5 fruit fly cellular contexts compared by ENCODE assay signal in genomic region chr2L:3662307-3662795, dm6.
A peak's percentile ranks its signal among the peaks of the same experiment; 100 is the strongest.
TF ChIP-seq lines count a peak whose summit lies in the region.

Drgx (plus strand) TSS chr2L:3662745.

- peak; percentile 14 for TF ChIP-seq CTCF in whole organism, embryonic (GFP tag; optimal IDR thresholded peaks at IDR 0.05; lab: Kevin White, UChicago)

TF ChIP-seq in whole organism, adult, 20 proteins besides CTCF, POLR2A, EP300 and RAD21:
- no peak for TF ChIP-seq cic (GFP tag; optimal IDR thresholded peaks at IDR 0.05; lab: Kevin White, UChicago)
- peak; percentile 97 for TF ChIP-seq pad (GFP tag; optimal IDR thresholded peaks at IDR 0.05; lab: Kevin White, UChicago)
- TF ChIP-seq ovo (GFP tag; optimal IDR thresholded peaks at IDR 0.05; lab: Kevin White, UChicago): peak; percentile 46

TF ChIP-seq in whole organism, embryonic, 481 proteins besides CTCF, POLR2A, EP300 and RAD21 (continues in another document):
- TF ChIP-seq CG34224 (GFP tag; IDR thresholded peaks at IDR 0.05; lab: Robert Waterston, UW; ENCODE audit: partially characterized antibody) (peak; percentile 35; the same call in 2 of the 3 replicates), wdn (GFP tag; IDR thresholded peaks at IDR 0.05; lab: Robert Waterston, UW) (no peak), Tbp (GFP tag; optimal IDR thresholded peaks at IDR 0.05; lab: Kevin White, UChicago) (no peak), CG10462 (GFP tag; optimal IDR thresholded peaks at IDR 0.05; lab: Kevin White, UChicago) (no peak), fd96Cb (tag; optimal IDR thresholded peaks at IDR 0.05; lab: Kevin White, UChicago) (no peak), rib (GFP tag; IDR thresholded peaks at IDR 0.05; lab: Robert Waterston, UW) (no peak), B-H2 (GFP tag; optimal IDR thresholded peaks at IDR 0.05; lab: Kevin White, UChicago) (no peak), Usf (GFP tag; optimal IDR thresholded peaks at IDR 0.05; lab: Kevin White, UChicago) (no peak), CG17385 (GFP tag; optimal IDR thresholded peaks at IDR 0.05; lab: Kevin White, UChicago) (no peak), CG7372 (GFP tag; IDR thresholded peaks at IDR 0.05; lab: Robert Waterston, UW) (no peak), eyg (GFP tag; optimal IDR thresholded peaks at IDR 0.05; lab: Kevin White, UChicago) (no peak), dimm (GFP tag; IDR thresholded peaks at IDR 0.05; lab: Robert Waterston, UW) (no peak), chinmo (GFP tag; IDR thresholded peaks at IDR 0.05; lab: Robert Waterston, UW; ENCODE audit: partially characterized antibody) (peak; percentile 58; the same call in 1 of the 4 replicates), ci (GFP tag; IDR thresholded peaks at IDR 0.05; lab: Robert Waterston, UW) (no peak), salm (tag; optimal IDR thresholded peaks at IDR 0.05; lab: Kevin White, UChicago) (no peak), Rfx (GFP tag; IDR thresholded peaks at IDR 0.05; lab: Robert Waterston, UW) (no peak), Aef1 (GFP tag; IDR thresholded peaks at IDR 0.05; lab: Robert Waterston, UW) (no peak), HLH54F (GFP tag; optimal IDR thresholded peaks at IDR 0.05; lab: Kevin White, UChicago) (no peak), nerfin-2 (GFP tag; IDR thresholded peaks at IDR 0.05; lab: Robert Waterston, UW; ENCODE audit: partially characterized antibody) (peak; percentile 17; the same call in 1 of the 2 replicates), gsb-n (tag; optimal IDR thresholded peaks at IDR 0.05; lab: Kevin White, UChicago) (no peak), gcm (GFP tag; optimal IDR thresholded peaks at IDR 0.05; lab: Kevin White, UChicago) (no peak), cg (GFP tag; optimal IDR thresholded peaks at IDR 0.05; lab: Kevin White, UChicago) (peak; percentile 11)

TF ChIP-seq in whole organism, prepupa, 60 proteins besides CTCF, POLR2A, EP300 and RAD21:
- TF ChIP-seq CG6163 (GFP tag; IDR thresholded peaks at IDR 0.05; lab: Robert Waterston, UW) (0 out of 3 replicates have a peak, but pooled peaks have one; percentile 11), salr (GFP tag; optimal IDR thresholded peaks at IDR 0.05; lab: Kevin White, UChicago) (no peak)

TF ChIP-seq in whole organism, pupa, 21 proteins besides CTCF, POLR2A, EP300 and RAD21:
- TF ChIP-seq rn (GFP tag; IDR thresholded peaks at IDR 0.05; lab: Robert Waterston, UW) (no peak), CG8159 (tag; optimal IDR thresholded peaks at IDR 0.05; lab: Kevin White, UChicago) (no peak), CG34367 (tag; optimal IDR thresholded peaks at IDR 0.05; lab: Kevin White, UChicago) (no peak), D1 (tag; optimal IDR thresholded peaks at IDR 0.05; lab: Kevin White, UChicago) (peak; percentile 3), Snoo (tag; optimal IDR thresholded peaks at IDR 0.05; lab: Kevin White, UChicago) (no peak), CG15710 (tag; optimal IDR thresholded peaks at IDR 0.05; lab: Kevin White, UChicago) (no peak), CG10348 (GFP tag; IDR thresholded peaks at IDR 0.05; lab: Robert Waterston, UW) (no peak), Ets98B (GFP tag; IDR thresholded peaks at IDR 0.05; lab: Robert Waterston, UW) (0 out of 2 replicates have a peak, but pooled peaks have one; percentile 12), CG17806 (tag; optimal IDR thresholded peaks at IDR 0.05; lab: Kevin White, UChicago) (no peak), fd96Ca (GFP tag; IDR thresholded peaks at IDR 0.05; lab: Robert Waterston, UW) (no peak), gl (tag; optimal IDR thresholded peaks at IDR 0.05; lab: Kevin White, UChicago) (no peak), CG14655 (GFP tag; optimal IDR thresholded peaks at IDR 0.05; lab: Kevin White, UChicago) (no peak), Pif1A (GFP tag; optimal IDR thresholded peaks at IDR 0.05; lab: Kevin White, UChicago) (no peak), CG9948 (tag; optimal IDR thresholded peaks at IDR 0.05; lab: Kevin White, UChicago) (no peak), CG32121 (GFP tag; IDR thresholded peaks at IDR 0.05; lab: Robert Waterston, UW) (peak; percentile 20; the same call in 1 of the 2 replicates)

TF ChIP-seq in whole organism, wandering third instar larva, 38 proteins besides CTCF, POLR2A, EP300 and RAD21:
- TF ChIP-seq Dif (GFP tag; optimal IDR thresholded peaks at IDR 0.05; lab: Kevin White, UChicago; ENCODE audit: partially characterized antibody) (peak; percentile 42), Sp1 (GFP tag; optimal IDR thresholded peaks at IDR 0.05; lab: Kevin White, UChicago) (no peak), Vsx2 (GFP tag; optimal IDR thresholded peaks at IDR 0.05; lab: Kevin White, UChicago; ENCODE audit: partially characterized antibody) (peak; percentile 54), dl (GFP tag; optimal IDR thresholded peaks at IDR 0.05; lab: Kevin White, UChicago; ENCODE audit: insufficient read depth in 1 of 2, partially characterized antibody in 2 of 2) (peak in 1 of 2 experiments; percentile 29), CG9705 (GFP tag; optimal IDR thresholded peaks at IDR 0.05; lab: Kevin White, UChicago) (no peak)
